Fruit fly (Drosophila melanogaster): ENCODE measurements around the gene CG43091.

The CG43091 gene

dm6 chr3R:22745432-22745831 is 23.1 kb downstream of the CG43091 start, which contains the start of the genes vret and HP1c (continued):
- TF ChIP-seq HLHmδ (GFP tag; optimal IDR thresholded peaks at IDR 0.05), result no peak
- TF ChIP-seq crc (GFP tag; optimal IDR thresholded peaks at IDR 0.05), result no peak
- TF ChIP-seq gfzf (GFP tag; optimal IDR thresholded peaks at IDR 0.05), result peak; percentile 83
- TF ChIP-seq trem (tag; optimal IDR thresholded peaks at IDR 0.05), result peak; percentile 53
- TF ChIP-seq vnd (GFP tag; IDR thresholded peaks at IDR 0.05; ENCODE audit: partially characterized antibody), result no peak
- no peak for TF ChIP-seq ap (GFP tag; IDR thresholded peaks at IDR 0.05)
- no peak for TF ChIP-seq ken (GFP tag; IDR thresholded peaks at IDR 0.05)
- no peak for TF ChIP-seq psq (GFP tag; optimal IDR thresholded peaks at IDR 0.05)
- TF ChIP-seq Neu2 (GFP tag; optimal IDR thresholded peaks at IDR 0.05; ENCODE audit: borderline replicate concordance), result no peak
- TF ChIP-seq CG6813 (GFP tag; optimal IDR thresholded peaks at IDR 0.05), result no peak
- no peak for TF ChIP-seq cg (GFP tag; optimal IDR thresholded peaks at IDR 0.05)
- TF ChIP-seq lbe (GFP tag; optimal IDR thresholded peaks at IDR 0.05), result no peak
- TF ChIP-seq CG8388 (GFP tag; optimal IDR thresholded peaks at IDR 0.05), result no peak
- TF ChIP-seq Opbp (GFP tag; IDR thresholded peaks at IDR 0.05; ENCODE audit: partially characterized antibody), result peak; percentile 46; the same call in 1 of the 3 replicates
- TF ChIP-seq so (GFP tag; IDR thresholded peaks at IDR 0.05), result no peak
- TF ChIP-seq seq (GFP tag; IDR thresholded peaks at IDR 0.05), result no peak
- TF ChIP-seq Gug (GFP tag; IDR thresholded peaks at IDR 0.05), result no peak
- TF ChIP-seq CG34224 (GFP tag; IDR thresholded peaks at IDR 0.05; ENCODE audit: partially characterized antibody), result peak; percentile 37; the same call in 1 of the 3 replicates
- TF ChIP-seq CG12104 (GFP tag; optimal IDR thresholded peaks at IDR 0.05), result no peak
- TF ChIP-seq CG13287 (GFP tag; IDR thresholded peaks at IDR 0.05; ENCODE audit: partially characterized antibody), result peak; percentile 56; the same call in 1 of the 2 replicates
- TF ChIP-seq oc (tag; optimal IDR thresholded peaks at IDR 0.05), result no peak
- TF ChIP-seq fd64A (GFP tag; optimal IDR thresholded peaks at IDR 0.05), result no peak
- no peak for TF ChIP-seq CkIIα-i1 (GFP tag; IDR thresholded peaks at IDR 0.05)
- 0 out of 2 replicates have a peak, but pooled peaks have one; percentile 10 for TF ChIP-seq Bgb (GFP tag; IDR thresholded peaks at IDR 0.05; ENCODE audit: partially characterized antibody)
- TF ChIP-seq CG4404 (GFP tag; IDR thresholded peaks at IDR 0.05), result no peak
- no peak for TF ChIP-seq zf30C (GFP tag; optimal IDR thresholded peaks at IDR 0.05)
- no peak for TF ChIP-seq CG2875 (GFP tag; optimal IDR thresholded peaks at IDR 0.05)
- TF ChIP-seq CG7987 (GFP tag; optimal IDR thresholded peaks at IDR 0.05), result no peak
- TF ChIP-seq CG4328 (GFP tag; optimal IDR thresholded peaks at IDR 0.05), result no peak
- TF ChIP-seq D (optimal IDR thresholded peaks at IDR 0.05), result no peak
- no peak for TF ChIP-seq D (GFP tag; optimal IDR thresholded peaks at IDR 0.05)
- no peak for TF ChIP-seq wek (GFP tag; optimal IDR thresholded peaks at IDR 0.05)
- TF ChIP-seq CG10979 (tag; optimal IDR thresholded peaks at IDR 0.05), result no peak
- TF ChIP-seq CG3065 (GFP tag; optimal IDR thresholded peaks at IDR 0.05), result no peak
- TF ChIP-seq CG11696 (GFP tag; IDR thresholded peaks at IDR 0.05), result no peak
- TF ChIP-seq Hmr (GFP tag; optimal IDR thresholded peaks at IDR 0.05), result no peak
- no peak for TF ChIP-seq lab (GFP tag; optimal IDR thresholded peaks at IDR 0.05)
- no peak for TF ChIP-seq Xrp1 (GFP tag; IDR thresholded peaks at IDR 0.05)
- no peak for TF ChIP-seq CG17361 (GFP tag; IDR thresholded peaks at IDR 0.05)
- TF ChIP-seq CG15479 (GFP tag; optimal IDR thresholded peaks at IDR 0.05), result no peak
- no peak for TF ChIP-seq ewg (GFP tag; optimal IDR thresholded peaks at IDR 0.05)
- no peak for TF ChIP-seq CG5245 (GFP tag; optimal IDR thresholded peaks at IDR 0.05)
- peak; percentile 17 for TF ChIP-seq CG30020 (tag; optimal IDR thresholded peaks at IDR 0.05)
- TF ChIP-seq GATAe (GFP tag; conservative IDR thresholded peaks at IDR 0.05), result no peak
- TF ChIP-seq emc (GFP tag; optimal IDR thresholded peaks at IDR 0.05), result no peak
- no peak for TF ChIP-seq maf-S (GFP tag; optimal IDR thresholded peaks at IDR 0.05)
- no peak for TF ChIP-seq stc (GFP tag; IDR thresholded peaks at IDR 0.05)
- peak; percentile 95 for TF ChIP-seq CG14710 (tag; optimal IDR thresholded peaks at IDR 0.05)
- no peak for TF ChIP-seq odd (GFP tag; optimal IDR thresholded peaks at IDR 0.05)
- TF ChIP-seq Awh (GFP tag; IDR thresholded peaks at IDR 0.05), result no peak
- TF ChIP-seq CG15011 (GFP tag; optimal IDR thresholded peaks at IDR 0.05), result no peak

Data from whole organism, embryonic.